Fruit fly (Drosophila melanogaster): ENCODE data around the gene CG31371.

DNA sequence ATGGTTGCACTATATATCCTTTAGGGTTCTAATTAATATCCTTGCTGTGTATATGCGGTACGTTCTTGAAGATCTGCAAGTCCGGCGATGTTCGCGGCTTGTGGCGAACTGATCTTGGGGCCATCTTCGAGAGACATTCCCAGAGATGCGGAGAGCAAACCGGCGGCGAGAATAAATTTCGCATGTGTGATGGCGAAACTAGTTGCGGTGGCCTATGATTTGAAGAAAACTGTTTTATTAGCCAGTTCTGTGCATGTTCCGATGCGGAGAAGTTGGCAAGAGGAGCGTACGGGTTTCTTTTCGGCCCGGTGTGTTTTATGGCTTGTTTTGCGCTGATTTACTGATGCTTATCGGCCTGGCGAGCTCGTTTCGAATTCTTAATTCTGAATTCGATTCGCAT lies 3.1 kb downstream of the CG31371 start, which contains the start of gene PH4alphaNE1:
- TF ChIP-seq CG8478 (optimal IDR thresholded peaks at IDR 0.05) = no peak
- no peak for TF ChIP-seq CTCF (optimal IDR thresholded peaks at IDR 0.05)

Measured in S2 (cell line).